Worm (Caenorhabditis elegans): ENCODE measurements around the gene sprr-3.

The sprr-3 gene

DNA sequence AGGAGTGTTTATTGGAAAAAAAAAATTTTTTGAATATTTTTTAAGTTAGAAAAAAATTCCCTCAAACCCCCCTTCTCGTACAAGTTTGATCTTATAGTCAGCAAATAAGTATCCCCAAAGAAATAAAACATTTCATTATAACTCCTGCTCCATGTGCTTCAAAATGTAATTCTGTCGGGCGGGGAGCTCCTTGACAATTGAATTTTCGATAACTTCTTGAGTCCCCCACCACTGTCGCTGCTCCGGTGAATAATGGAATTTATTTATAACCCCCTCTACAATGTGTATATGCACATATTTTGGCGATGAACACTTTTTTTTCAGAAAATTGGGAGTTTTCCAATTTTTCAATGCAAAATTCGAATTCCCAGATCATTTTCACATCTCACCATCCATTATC, 4.4 kb upstream of the sprr-3 start:
- TF ChIP-seq aly-1 (tag; optimal IDR thresholded peaks at IDR 0.05) (no peak), F13C5.2 (tag; optimal IDR thresholded peaks at IDR 0.05) (no peak), B0310.2 (tag; optimal IDR thresholded peaks at IDR 0.05) (no peak), tbx-11 (GFP tag; IDR thresholded peaks at IDR 0.05) (no peak), tra-4 (tag; optimal IDR thresholded peaks at IDR 0.05) (no peak), hnd-1 (tag; optimal IDR thresholded peaks at IDR 0.05) (no peak), ceh-36 (tag; optimal IDR thresholded peaks at IDR 0.05) (no peak), ets-7 (tag; optimal IDR thresholded peaks at IDR 0.05) (no peak), sea-1 (GFP tag; conservative IDR thresholded peaks at IDR 0.05) (no peak)

DNA sequence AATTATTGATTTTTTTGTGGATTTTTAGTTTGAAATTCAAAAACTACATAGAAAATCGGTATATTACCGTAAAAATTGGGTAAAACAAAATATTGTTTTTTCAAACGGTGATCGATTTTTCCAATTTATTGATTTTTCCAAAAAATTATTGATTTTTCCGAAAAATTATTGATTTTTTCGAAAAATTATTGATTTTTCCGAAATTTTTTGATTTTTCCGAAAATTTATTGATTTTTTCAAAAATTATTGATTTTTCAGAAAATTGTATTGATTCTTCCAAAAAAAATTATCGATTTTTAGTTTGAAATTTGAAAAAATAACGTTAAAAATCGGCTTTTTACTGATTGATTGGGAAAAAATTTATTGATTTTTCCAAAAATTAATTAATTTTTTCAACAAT, 6.7 kb downstream of the sprr-3 start:
- no peak for TF ChIP-seq ama-1 (optimal IDR thresholded peaks at IDR 0.05)
- TF ChIP-seq F13C5.2 (tag; optimal IDR thresholded peaks at IDR 0.05): no peak
- no peak for TF ChIP-seq tbx-11 (GFP tag; IDR thresholded peaks at IDR 0.05)
- TF ChIP-seq hmbx-1 (tag; optimal IDR thresholded peaks at IDR 0.05): no peak
- no peak for TF ChIP-seq aly-1 (tag; optimal IDR thresholded peaks at IDR 0.05)
- TF ChIP-seq tra-4 (tag; optimal IDR thresholded peaks at IDR 0.05): no peak
- TF ChIP-seq scrt-1 (GFP tag; IDR thresholded peaks at IDR 0.05): no peak
- TF ChIP-seq sea-1 (GFP tag; conservative IDR thresholded peaks at IDR 0.05): no peak
- no peak for TF ChIP-seq hnd-1 (tag; optimal IDR thresholded peaks at IDR 0.05)
- TF ChIP-seq ceh-36 (tag; optimal IDR thresholded peaks at IDR 0.05): no peak
- no peak for TF ChIP-seq flt-1 (GFP tag; IDR thresholded peaks at IDR 0.05)
- no peak for TF ChIP-seq B0310.2 (tag; optimal IDR thresholded peaks at IDR 0.05)
- TF ChIP-seq ets-7 (tag; optimal IDR thresholded peaks at IDR 0.05): no peak
- TF ChIP-seq ceh-13 (GFP tag; optimal IDR thresholded peaks at IDR 0.05): no peak

DNA sequence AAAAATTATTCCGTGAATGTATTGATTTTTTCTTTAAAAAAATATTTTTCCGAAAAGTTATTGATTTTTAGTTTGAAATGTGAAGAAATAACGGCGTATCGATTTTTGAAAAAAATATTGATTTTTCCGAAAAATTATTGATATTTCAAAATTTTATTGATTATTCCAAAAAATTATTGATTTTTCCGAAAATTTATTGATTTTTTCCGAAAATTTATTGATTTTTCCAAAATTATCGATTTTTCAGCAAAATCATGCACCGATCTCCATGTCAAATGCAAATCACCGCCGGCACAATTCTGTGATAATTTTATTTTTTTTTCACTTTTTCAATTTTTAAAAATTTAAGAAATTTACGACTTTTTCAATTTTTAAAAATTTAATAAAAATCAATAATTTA, 7.4 kb downstream of the sprr-3 start:
- no peak for TF ChIP-seq ceh-36 (tag; optimal IDR thresholded peaks at IDR 0.05)
- TF ChIP-seq aly-1 (tag; optimal IDR thresholded peaks at IDR 0.05): no peak
- no peak for TF ChIP-seq ets-7 (tag; optimal IDR thresholded peaks at IDR 0.05)
- TF ChIP-seq hmg-4 (GFP tag; optimal IDR thresholded peaks at IDR 0.05): no peak
- no peak for TF ChIP-seq pes-1 (GFP tag; IDR thresholded peaks at IDR 0.05)
- TF ChIP-seq tbx-37 (GFP tag; conservative IDR thresholded peaks at IDR 0.05): no peak
- TF ChIP-seq sea-1 (GFP tag; conservative IDR thresholded peaks at IDR 0.05): no peak
- TF ChIP-seq F13C5.2 (tag; optimal IDR thresholded peaks at IDR 0.05): no peak
- TF ChIP-seq scrt-1 (GFP tag; IDR thresholded peaks at IDR 0.05): no peak
- TF ChIP-seq tra-4 (tag; optimal IDR thresholded peaks at IDR 0.05): no peak

DNA sequence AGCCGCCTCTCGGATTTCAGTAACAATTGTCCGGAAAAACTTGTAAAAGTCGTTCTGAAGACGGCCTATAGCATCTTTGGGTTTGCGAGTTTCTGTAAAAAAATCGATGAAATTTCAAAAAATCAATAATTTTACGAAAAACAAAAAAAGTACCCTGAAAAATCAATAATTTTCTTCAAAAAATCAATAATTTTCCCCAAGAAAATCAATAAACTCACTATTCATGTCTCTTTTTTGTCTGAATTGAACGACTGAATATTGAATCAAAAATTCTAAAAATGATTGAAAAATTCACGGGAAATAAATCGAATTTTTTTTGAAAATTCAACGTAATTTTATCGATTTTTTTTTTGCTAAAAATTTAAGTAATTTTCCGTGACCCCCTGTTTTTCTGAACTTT, 9.3 kb downstream of the sprr-3 start, which contains the start of gene Y69A2AR.23:
Gene Y69A2AR.23 (minus strand): TSS at position 267 of the 400 bp plus-strand sequence.
- TF ChIP-seq F13C5.2 (tag; optimal IDR thresholded peaks at IDR 0.05): no peak
- no peak for TF ChIP-seq aly-1 (tag; optimal IDR thresholded peaks at IDR 0.05)
- TF ChIP-seq tbx-37 (GFP tag; conservative IDR thresholded peaks at IDR 0.05): no peak
- no peak for TF ChIP-seq flt-1 (GFP tag; IDR thresholded peaks at IDR 0.05)
- no peak for TF ChIP-seq scrt-1 (GFP tag; IDR thresholded peaks at IDR 0.05)
- TF ChIP-seq tbx-11 (GFP tag; IDR thresholded peaks at IDR 0.05): no peak
- no peak for TF ChIP-seq hnd-1 (tag; optimal IDR thresholded peaks at IDR 0.05)
- no peak for TF ChIP-seq ceh-13 (GFP tag; optimal IDR thresholded peaks at IDR 0.05)
- no peak for TF ChIP-seq ets-7 (tag; optimal IDR thresholded peaks at IDR 0.05)
- no peak for TF ChIP-seq sea-1 (GFP tag; conservative IDR thresholded peaks at IDR 0.05)
- TF ChIP-seq B0310.2 (tag; optimal IDR thresholded peaks at IDR 0.05): no peak

DNA sequence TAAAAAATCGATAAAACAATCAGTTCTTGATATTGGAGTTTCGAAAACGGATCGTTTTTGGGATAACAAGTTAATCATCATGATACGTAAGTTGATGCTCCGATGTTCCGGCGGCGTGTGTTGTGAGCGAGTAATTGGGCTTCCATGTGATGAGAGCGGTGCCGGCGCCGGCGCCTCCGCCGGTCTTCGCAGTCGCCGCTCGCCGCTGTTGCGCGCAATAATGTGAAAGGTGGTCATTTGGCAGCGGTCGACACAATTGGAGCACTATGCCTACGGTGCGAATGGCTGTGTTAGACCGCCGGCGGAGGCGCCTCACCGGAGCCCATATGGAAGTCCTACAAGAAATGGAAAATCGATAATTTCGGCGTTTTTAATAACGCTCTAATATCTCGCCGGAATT, 9.7 kb downstream of the sprr-3 start:
- TF ChIP-seq aly-1 (tag; optimal IDR thresholded peaks at IDR 0.05) (no peak), tbx-37 (GFP tag; conservative IDR thresholded peaks at IDR 0.05) (no peak), tra-4 (tag; optimal IDR thresholded peaks at IDR 0.05) (no peak), ets-7 (tag; optimal IDR thresholded peaks at IDR 0.05) (no peak), scrt-1 (GFP tag; IDR thresholded peaks at IDR 0.05) (no peak), hmbx-1 (tag; optimal IDR thresholded peaks at IDR 0.05) (no peak), F13C5.2 (tag; optimal IDR thresholded peaks at IDR 0.05) (no peak), hnd-1 (tag; optimal IDR thresholded peaks at IDR 0.05) (no peak), ama-1 (optimal IDR thresholded peaks at IDR 0.05) (no peak), tbx-11 (GFP tag; IDR thresholded peaks at IDR 0.05) (no peak), ceh-36 (tag; optimal IDR thresholded peaks at IDR 0.05) (no peak)

DNA sequence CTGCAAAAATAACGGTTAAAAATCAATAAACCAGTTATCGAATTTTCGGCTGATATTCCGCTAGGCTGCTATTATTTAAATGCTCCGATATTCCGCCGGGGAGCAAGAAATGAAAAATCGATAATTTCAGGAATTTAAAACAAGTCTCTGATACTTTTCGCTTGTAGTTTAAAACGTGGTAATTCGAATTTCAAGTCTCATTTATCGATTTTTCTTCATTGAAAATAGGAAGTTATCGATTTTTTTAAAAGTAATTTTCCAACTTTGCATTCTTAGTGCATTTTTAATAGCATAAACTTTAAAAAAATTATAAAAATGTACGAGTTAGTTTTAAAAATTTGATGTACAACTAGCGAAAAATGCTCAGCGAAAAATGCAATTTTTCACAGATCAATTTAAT, 10.2 kb downstream of the sprr-3 start:
- TF ChIP-seq tra-4 (tag; optimal IDR thresholded peaks at IDR 0.05): no peak
- TF ChIP-seq hmg-4 (GFP tag; optimal IDR thresholded peaks at IDR 0.05): no peak
- TF ChIP-seq ama-1 (optimal IDR thresholded peaks at IDR 0.05): no peak
- no peak for TF ChIP-seq ceh-36 (tag; optimal IDR thresholded peaks at IDR 0.05)
- TF ChIP-seq tbx-11 (GFP tag; IDR thresholded peaks at IDR 0.05): no peak
- TF ChIP-seq B0310.2 (tag; optimal IDR thresholded peaks at IDR 0.05): no peak
- TF ChIP-seq aly-1 (tag; optimal IDR thresholded peaks at IDR 0.05): no peak
- TF ChIP-seq tbx-37 (GFP tag; conservative IDR thresholded peaks at IDR 0.05): no peak
- no peak for TF ChIP-seq hnd-1 (tag; optimal IDR thresholded peaks at IDR 0.05)
- TF ChIP-seq pes-1 (GFP tag; IDR thresholded peaks at IDR 0.05): no peak
- no peak for TF ChIP-seq ceh-13 (GFP tag; optimal IDR thresholded peaks at IDR 0.05)
- TF ChIP-seq ets-7 (tag; optimal IDR thresholded peaks at IDR 0.05): no peak

DNA sequence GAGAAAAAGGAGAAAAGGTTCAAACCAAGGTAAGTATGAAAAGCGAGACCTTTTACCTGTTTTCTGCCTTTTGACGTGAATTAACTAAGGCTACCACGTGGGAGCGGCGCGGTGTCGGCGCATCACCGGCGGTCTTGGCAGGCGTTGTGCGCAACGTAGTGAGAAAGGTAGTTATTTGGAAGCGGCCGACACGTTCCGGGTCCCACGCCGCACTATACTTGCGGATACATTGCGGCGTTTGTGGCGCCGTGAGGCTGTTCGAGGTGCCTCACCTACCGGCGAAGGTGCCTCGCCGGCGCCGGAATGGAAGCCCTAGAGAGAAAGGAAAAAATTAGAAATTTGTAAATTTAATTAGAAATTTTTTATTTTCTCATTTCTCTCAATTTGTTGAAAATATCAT, 10.8 kb downstream of the sprr-3 start:
- TF ChIP-seq ets-7 (tag; optimal IDR thresholded peaks at IDR 0.05) (no peak), hnd-1 (tag; optimal IDR thresholded peaks at IDR 0.05) (no peak), ama-1 (optimal IDR thresholded peaks at IDR 0.05) (no peak), tbx-37 (GFP tag; conservative IDR thresholded peaks at IDR 0.05) (no peak), B0310.2 (tag; optimal IDR thresholded peaks at IDR 0.05) (no peak), tbx-11 (GFP tag; IDR thresholded peaks at IDR 0.05) (no peak), tra-4 (tag; optimal IDR thresholded peaks at IDR 0.05) (no peak), sea-1 (GFP tag; conservative IDR thresholded peaks at IDR 0.05) (no peak), hmbx-1 (tag; optimal IDR thresholded peaks at IDR 0.05) (no peak), ceh-13 (GFP tag; optimal IDR thresholded peaks at IDR 0.05) (no peak), hmg-4 (GFP tag; optimal IDR thresholded peaks at IDR 0.05) (no peak), flt-1 (GFP tag; IDR thresholded peaks at IDR 0.05) (no peak), pes-1 (GFP tag; IDR thresholded peaks at IDR 0.05) (no peak), ceh-36 (tag; optimal IDR thresholded peaks at IDR 0.05) (no peak), scrt-1 (GFP tag; IDR thresholded peaks at IDR 0.05) (no peak), F13C5.2 (tag; optimal IDR thresholded peaks at IDR 0.05) (no peak), aly-1 (tag; optimal IDR thresholded peaks at IDR 0.05) (no peak)
